Fruit fly (Drosophila melanogaster): ENCODE data around the gene SuUR.

DNA sequence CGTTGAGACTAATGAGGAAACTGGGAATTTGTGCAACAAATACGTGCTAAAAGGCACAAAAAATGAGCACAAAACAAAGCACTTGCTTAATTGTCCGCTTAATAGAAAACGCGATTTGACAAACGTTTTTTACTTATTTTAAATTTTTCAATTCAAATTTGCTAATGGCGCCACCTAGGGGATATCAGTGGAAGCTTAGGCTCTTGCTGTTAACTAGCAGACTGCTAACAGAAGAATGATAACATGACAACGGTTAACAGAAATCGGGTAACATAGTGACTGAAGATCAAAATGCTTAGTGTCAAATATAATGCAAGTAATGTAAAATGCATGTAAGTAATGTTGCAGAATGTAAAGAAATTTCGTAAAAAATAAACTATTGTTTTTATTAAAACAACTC lies 23.6 kb upstream of the SuUR start:
- TF ChIP-seq CTCF (optimal IDR thresholded peaks at IDR 0.05) (peak; percentile 88 to 91), CG8478 (optimal IDR thresholded peaks at IDR 0.05) (no peak)
